Worm (Caenorhabditis elegans): ENCODE data around the gene clec-59.

DNA sequence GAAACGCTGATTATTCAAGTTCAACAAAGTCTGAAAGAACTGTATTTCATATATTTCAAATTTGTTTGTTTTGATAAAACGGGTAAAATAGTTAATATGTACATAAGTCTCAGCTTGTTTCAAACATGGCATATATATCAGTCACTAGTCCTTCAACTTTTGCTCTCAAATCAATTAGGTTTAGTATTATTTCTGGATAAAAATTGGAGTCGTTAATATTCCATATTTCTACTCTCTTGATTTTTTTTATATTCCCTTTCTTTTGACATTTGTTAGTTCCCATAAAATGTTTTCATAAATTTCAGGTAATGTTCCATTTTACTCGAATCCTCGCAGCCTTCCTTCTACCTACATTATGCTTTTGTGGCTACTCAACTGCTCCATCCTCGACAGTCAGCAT, 43.4 kb downstream of the clec-59 start, which contains the start of gene cut-4:
- TF ChIP-seq snpc-4 (tag; optimal IDR thresholded peaks at IDR 0.05) (no peak), M03D4.4 (tag; optimal IDR thresholded peaks at IDR 0.05) (no peak), mab-5 (tag; optimal IDR thresholded peaks at IDR 0.05) (no peak), nhr-12 (tag; optimal IDR thresholded peaks at IDR 0.05) (no peak), ceh-83 (GFP tag; optimal IDR thresholded peaks at IDR 0.05) (no peak), nhr-237 (tag; optimal IDR thresholded peaks at IDR 0.05) (no peak)

Data from whole organism, mixed stage, embryonic.